Fruit fly (Drosophila melanogaster) whole organism, embryonic: Measurements from ENCODE around the gene CG32679.

Experiments
- ATbp ChIP-seq: fragments of 200-800 bp; sonication (Bioruptor generic); optimal IDR thresholded peaks from 2 replicates; lab custom pipeline; 2017; ENCODE audit warnings: missing biosample characterization, mild to moderate bottlenecking, missing genetic modification characterization, missing genetic modification reagents
- Atf-2 ChIP-seq: fragments of 200-800 bp; sonication (Bioruptor generic); optimal IDR thresholded peaks from 2 replicates; lab custom pipeline; 2016; ENCODE audit warnings: missing biosample characterization, missing genetic modification characterization
- Awh ChIP-seq: fragments of 200-800 bp; sonication (Bioruptor generic); IDR thresholded peaks from 2 replicates; pipeline ENCODE4, ENCODE4 v1.3.6; 2022; ENCODE audit warnings: missing biosample characterization, missing genetic modification characterization
- CG12391 ChIP-seq: fragments of 200-800 bp; sonication (Bioruptor generic); optimal IDR thresholded peaks from 3 replicates; lab custom pipeline; 2018; ENCODE audit warnings: missing biosample characterization, mild to moderate bottlenecking, missing genetic modification characterization, moderate library complexity
- CG13287 ChIP-seq: fragments of 200-800 bp; sonication (Bioruptor generic); IDR thresholded peaks from 2 replicates; pipeline ENCODE4 v1.3.6; 2022; ENCODE audit warnings: missing biosample characterization, missing genetic modification characterization; ENCODE audit not compliant: partially characterized antibody
- CG13775 ChIP-seq: fragments of 200-800 bp; sonication (Bioruptor generic); optimal IDR thresholded peaks from 3 replicates; lab custom pipeline; 2017; ENCODE audit warnings: missing biosample characterization, mild to moderate bottlenecking, missing genetic modification characterization
- CG14014 ChIP-seq: fragments of 200-800 bp; sonication (Bioruptor generic); IDR thresholded peaks from 2 replicates; pipeline ENCODE4 v1.3.6; 2022; ENCODE audit warnings: missing biosample characterization, missing genetic modification characterization
- CG16815 ChIP-seq: fragments of 200-800 bp; sonication (Bioruptor generic); optimal IDR thresholded peaks from 3 replicates; lab custom pipeline; 2017; ENCODE audit warnings: missing biosample characterization, mild to moderate bottlenecking, missing genetic modification characterization
- CG17829 ChIP-seq: fragments of 200-800 bp; optimal IDR thresholded peaks from 2 replicates; lab custom pipeline; 2019; ENCODE audit warnings: missing biosample characterization, mild to moderate bottlenecking, missing genetic modification characterization, moderate library complexity
- CG30403 ChIP-seq: fragments of 200-800 bp; sonication (Bioruptor generic); optimal IDR thresholded peaks from 3 replicates; lab custom pipeline; 2016; ENCODE audit warnings: missing biosample characterization, missing genetic modification characterization
- CG30431 ChIP-seq: fragments of 200-800 bp; sonication (Bioruptor generic); optimal IDR thresholded peaks from 2 replicates; lab custom pipeline; 2017; ENCODE audit warnings: missing biosample characterization, missing genetic modification characterization
- CG32532 ChIP-seq: fragments of 200-800 bp; sonication (Bioruptor generic); IDR thresholded peaks from 2 replicates; pipeline ENCODE4 v1.3.6; 2022; ENCODE audit warnings: missing biosample characterization, missing genetic modification characterization
- CG4282 ChIP-seq: fragments of 200-800 bp; sonication (Bioruptor generic); optimal IDR thresholded peaks from 2 replicates; lab custom pipeline; 2016; ENCODE audit warnings: missing biosample characterization, missing genetic modification characterization
- CG5245 ChIP-seq: fragments of 200-800 bp; sonication (Bioruptor generic); optimal IDR thresholded peaks from 3 replicates; lab custom pipeline; 2016; ENCODE audit warnings: missing biosample characterization, missing genetic modification characterization
- CG8281 ChIP-seq: fragments of 200-800 bp; sonication (Bioruptor generic); optimal IDR thresholded peaks from 2 replicates; lab custom pipeline; 2018; ENCODE audit warnings: missing biosample characterization, mild to moderate bottlenecking, missing genetic modification characterization, moderate library complexity
- CG8290 ChIP-seq, 3 experiments: fragments of 200-800 bp; sonication (Bioruptor generic); optimal IDR thresholded peaks; 2 replicates each; lab custom pipeline; 2016 to 2019; ENCODE audit warnings: missing biosample characterization in 3 of 3, missing genetic modification characterization in 3 of 3, mild to moderate bottlenecking in 2 of 3, moderate library complexity in 1 of 3
- Dbx ChIP-seq: fragments of 200-800 bp; sonication (Bioruptor generic); IDR thresholded peaks from 3 replicates; pipeline ENCODE4 v1.3.6; 2022; ENCODE audit warnings: missing biosample characterization, missing genetic modification characterization
- Dip3 ChIP-seq: fragments of 200-800 bp; sonication (Bioruptor generic); optimal IDR thresholded peaks from 3 replicates; lab custom pipeline; 2016; ENCODE audit warnings: missing biosample characterization, missing genetic modification characterization
- Fer1 ChIP-seq: fragments of 200-800 bp; sonication (Bioruptor generic); optimal IDR thresholded peaks from 2 replicates; lab custom pipeline; 2017; ENCODE audit warnings: missing biosample characterization, mild to moderate bottlenecking, missing genetic modification characterization
- H2.0 ChIP-seq: fragments of 200-800 bp; sonication (Bioruptor generic); IDR thresholded peaks from 2 replicates; pipeline ENCODE4 v1.3.6; 2022; ENCODE audit warnings: missing biosample characterization, missing genetic modification characterization
- HLH54F ChIP-seq: fragments of 200-800 bp; sonication (Bioruptor generic); optimal IDR thresholded peaks from 3 replicates; lab custom pipeline; 2016; ENCODE audit warnings: missing biosample characterization, missing genetic modification characterization
- Lhr ChIP-seq: fragments of 200-800 bp; sonication (Bioruptor generic); optimal IDR thresholded peaks from 3 replicates; lab custom pipeline; 2017; ENCODE audit warnings: mild to moderate bottlenecking, missing biosample characterization, missing genetic modification reagents, missing genetic modification characterization
- Nf-YB ChIP-seq: fragments of 200-800 bp; sonication (Bioruptor generic); optimal IDR thresholded peaks from 3 replicates; lab custom pipeline; 2019; ENCODE audit warnings: missing biosample characterization, mild to moderate bottlenecking, missing genetic modification characterization, moderate library complexity
- Sry-β ChIP-seq: fragments of 200-800 bp; sonication (Bioruptor generic); optimal IDR thresholded peaks from 2 replicates; lab custom pipeline; 2018; ENCODE audit warnings: missing biosample characterization, mild to moderate bottlenecking, missing genetic modification characterization, moderate library complexity
- Ssrp ChIP-seq: fragments of 200-800 bp; sonication (Bioruptor generic); optimal IDR thresholded peaks from 2 replicates; lab custom pipeline; 2018; ENCODE audit warnings: missing biosample characterization, mild to moderate bottlenecking, missing genetic modification characterization, moderate library complexity
- Trl ChIP-seq, 3 experiments: fragments of >200 bp in 2 of 3; fragments of 200-800 bp in 1 of 3; sonication (Bioruptor generic) in 1 of 3; optimal IDR thresholded peaks; 2 replicates in 1 of 3; 3 replicates in 2 of 3; lab custom pipeline; 2016 to 2017; ENCODE audit warnings: missing biosample characterization in 1 of 3, missing genetic modification characterization in 1 of 3
- YL-1 ChIP-seq: fragments of 200-800 bp; sonication (Bioruptor generic); optimal IDR thresholded peaks from 3 replicates; lab custom pipeline; 2017; ENCODE audit warnings: missing biosample characterization, mild to moderate bottlenecking, missing genetic modification characterization
- abd-A ChIP-seq: fragments of 200-800 bp; sonication (Bioruptor generic); optimal IDR thresholded peaks from 3 replicates; lab custom pipeline; 2019; ENCODE audit warnings: missing biosample characterization, mild to moderate bottlenecking, missing genetic modification characterization, moderate library complexity
- ac ChIP-seq: fragments of 200-800 bp; sonication (Bioruptor generic); optimal IDR thresholded peaks from 3 replicates; lab custom pipeline; 2017; ENCODE audit warnings: missing biosample characterization, mild to moderate bottlenecking, missing genetic modification characterization
- az2 ChIP-seq: fragments of 200-800 bp; sonication (Bioruptor generic); optimal IDR thresholded peaks from 3 replicates; lab custom pipeline; 2016; ENCODE audit warnings: missing biosample characterization, missing genetic modification characterization
- bowl ChIP-seq: fragments of 200-800 bp; sonication (Bioruptor generic); IDR thresholded peaks from 2 replicates; pipeline ENCODE4 v1.3.6; 2022; ENCODE audit warnings: missing biosample characterization, missing genetic modification characterization
- btn ChIP-seq: fragments of 200-800 bp; sonication (Bioruptor generic); optimal IDR thresholded peaks from 2 replicates; lab custom pipeline; 2016; ENCODE audit warnings: missing biosample characterization, missing genetic modification characterization
- cas ChIP-seq: fragments of 200-800 bp; sonication (Bioruptor generic); IDR thresholded peaks from 2 replicates; pipeline ENCODE4 v1.3.6; 2022; ENCODE audit warnings: missing biosample characterization, missing genetic modification characterization
- dimm ChIP-seq: fragments of 200-800 bp; sonication (Bioruptor generic); IDR thresholded peaks from 2 replicates; pipeline ENCODE4 v1.3.6; 2022; ENCODE audit warnings: missing biosample characterization, missing genetic modification characterization
- en ChIP-seq: fragments of 200-800 bp; sonication (Bioruptor generic); optimal IDR thresholded peaks from 2 replicates; lab custom pipeline; 2016; ENCODE audit warnings: missing biosample characterization, missing genetic modification characterization
- eve ChIP-seq, 2 experiments: fragments of >200 bp; optimal IDR thresholded peaks; 2 replicates each; lab custom pipeline; 2017; ENCODE audit warnings: missing biosample characterization in 2 of 2, missing genetic modification characterization in 2 of 2
- ftz-f1 ChIP-seq: fragments of 200-800 bp; sonication (Bioruptor generic); optimal IDR thresholded peaks from 2 replicates; lab custom pipeline; 2016; ENCODE audit warnings: missing biosample characterization, missing genetic modification characterization
- gcm2 ChIP-seq: fragments of 200-800 bp; sonication (Bioruptor generic); optimal IDR thresholded peaks from 2 replicates; lab custom pipeline; 2016; ENCODE audit warnings: missing biosample characterization, missing genetic modification characterization
- grau ChIP-seq: fragments of 200-800 bp; optimal IDR thresholded peaks from 3 replicates; lab custom pipeline; 2019; ENCODE audit warnings: missing biosample characterization, mild to moderate bottlenecking, missing genetic modification characterization, moderate library complexity
- gro ChIP-seq: fragments of 200-800 bp; sonication (Bioruptor generic); optimal IDR thresholded peaks from 2 replicates; lab custom pipeline; 2016; ENCODE audit warnings: missing biosample characterization, missing genetic modification characterization
- hbn ChIP-seq: fragments of 200-800 bp; sonication (Bioruptor generic); IDR thresholded peaks from 2 replicates; pipeline ENCODE4 v1.3.6; 2022; ENCODE audit warnings: missing biosample characterization, missing genetic modification characterization; ENCODE audit not compliant: partially characterized antibody
- ind ChIP-seq: fragments of 200-800 bp; sonication (Bioruptor generic); optimal IDR thresholded peaks from 3 replicates; lab custom pipeline; 2016; ENCODE audit warnings: missing biosample characterization, missing genetic modification characterization
- mld ChIP-seq: fragments of 200-800 bp; sonication (Bioruptor generic); IDR thresholded peaks from 3 replicates; pipeline ENCODE4 v1.3.6; 2022; ENCODE audit warnings: missing biosample characterization, missing genetic modification characterization; ENCODE audit not compliant: partially characterized antibody
- pan ChIP-seq, 4 experiments: fragments of >200 bp in 3 of 4; fragments of 200-800 bp in 1 of 4; sonication (Bioruptor generic) in 1 of 4; optimal IDR thresholded peaks in 3 of 4; IDR thresholded peaks in 1 of 4; 2 replicates each; pipeline versions ENCODE4 v1.3.6 to Lab custom; 2017 to 2022; ENCODE audit warnings: missing biosample characterization in 2 of 4, missing genetic modification characterization in 2 of 4, mixed read lengths in 1 of 4
- pho ChIP-seq: fragments of 200-800 bp; sonication (Bioruptor generic); optimal IDR thresholded peaks from 2 replicates; lab custom pipeline; 2016; ENCODE audit warnings: missing biosample characterization, missing genetic modification characterization
- psq ChIP-seq: fragments of 200-800 bp; sonication (Bioruptor generic); optimal IDR thresholded peaks from 2 replicates; lab custom pipeline; 2017; ENCODE audit warnings: missing biosample characterization, missing genetic modification characterization
- slbo ChIP-seq: fragments of 200-800 bp; sonication (Bioruptor generic); IDR thresholded peaks from 2 replicates; pipeline ENCODE4 v1.3.6; 2022; ENCODE audit warnings: missing biosample characterization, missing genetic modification characterization
- so ChIP-seq: fragments of 200-800 bp; sonication (Bioruptor generic); IDR thresholded peaks from 3 replicates; pipeline ENCODE4 v1.3.6; 2022; ENCODE audit warnings: missing biosample characterization, missing genetic modification characterization
- tap ChIP-seq: fragments of 200-800 bp; optimal IDR thresholded peaks from 3 replicates; lab custom pipeline; 2019; ENCODE audit warnings: missing biosample characterization, mild to moderate bottlenecking, missing genetic modification characterization, moderate library complexity

The CG32679 gene

DNA sequence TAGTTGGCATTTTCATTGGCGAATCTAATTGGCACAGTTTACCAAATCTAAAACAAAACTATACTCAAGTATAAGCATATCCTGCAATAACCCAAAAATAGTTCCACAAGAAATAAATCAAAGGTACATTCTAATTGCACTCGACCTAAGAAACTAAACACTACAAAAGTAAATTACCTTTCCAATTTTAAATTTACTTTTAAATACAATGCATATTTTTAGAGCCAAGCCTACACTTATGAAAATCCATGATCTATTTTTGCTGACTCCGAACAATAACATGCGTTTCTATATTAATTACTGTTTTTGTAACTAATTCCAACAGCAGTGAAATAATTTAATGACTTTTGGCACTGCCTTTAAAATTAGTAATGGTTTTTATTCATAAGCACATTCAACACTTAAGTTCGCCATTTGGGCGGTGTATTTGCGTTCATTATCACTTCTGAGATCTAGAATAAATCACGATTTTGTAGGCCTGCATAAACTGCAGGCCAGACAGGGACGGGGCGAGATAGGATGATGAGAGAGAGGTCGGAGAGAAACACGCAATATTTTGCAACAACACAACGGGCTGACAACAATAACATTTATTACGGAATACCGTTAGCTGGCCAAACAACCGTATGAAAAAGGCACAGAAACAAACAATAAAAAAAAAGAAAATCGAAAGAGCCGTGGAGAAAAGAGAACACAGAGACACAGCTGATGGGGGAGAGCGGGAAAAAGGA, 42.3 kb downstream of the CG32679 start (continued):
- TF ChIP-seq cas (GFP tag; lab: Robert Waterston, UW), result no peak
- TF ChIP-seq Awh (GFP tag; lab: Robert Waterston, UW), result no peak
- no peak for TF ChIP-seq mld (GFP tag; lab: Robert Waterston, UW)
- no peak for TF ChIP-seq CG5245 (GFP tag; lab: Kevin White, UChicago)
- no peak for TF ChIP-seq hbn (GFP tag; lab: Robert Waterston, UW)
- TF ChIP-seq CG14014 (GFP tag; lab: Robert Waterston, UW), result no peak
- TF ChIP-seq CG16815 (GFP tag; lab: Kevin White, UChicago), result peak; percentile 8
- TF ChIP-seq Fer1 (GFP tag; lab: Kevin White, UChicago), result no peak
- no peak for TF ChIP-seq pho (GFP tag; lab: Kevin White, UChicago)
- TF ChIP-seq CG17829 (tag; lab: Kevin White, UChicago), result no peak
- no peak for TF ChIP-seq tap (tag; lab: Kevin White, UChicago)
- peak; percentile 44 for TF ChIP-seq CG13775 (GFP tag; lab: Kevin White, UChicago)
- no peak for TF ChIP-seq CG30431 (GFP tag; lab: Kevin White, UChicago)
- no peak for TF ChIP-seq Lhr
- no peak for TF ChIP-seq psq (GFP tag; lab: Kevin White, UChicago)
- TF ChIP-seq grau (tag; lab: Kevin White, UChicago), result peak; percentile 6
- no peak for TF ChIP-seq gcm2 (GFP tag; lab: Kevin White, UChicago)
- TF ChIP-seq CG4282, result no peak
- TF ChIP-seq YL-1 (GFP tag; lab: Kevin White, UChicago), result no peak
- no peak for TF ChIP-seq pan (optimal IDR thresholded peaks at IDR 0.05; lab: Kevin White, UChicago)
- no peak for TF ChIP-seq pan (GFP tag; optimal IDR thresholded peaks at IDR 0.05 in 1 of 2, IDR thresholded peaks at IDR 0.05 in 1 of 2)
- TF ChIP-seq ac (GFP tag; lab: Kevin White, UChicago), result no peak
- TF ChIP-seq CG30403 (GFP tag; lab: Kevin White, UChicago), result peak; percentile 46
- TF ChIP-seq slbo (GFP tag; lab: Robert Waterston, UW), result no peak
- no peak for TF ChIP-seq ftz-f1 (GFP tag; lab: Kevin White, UChicago)
- TF ChIP-seq Ssrp (tag; lab: Kevin White, UChicago), result peak; percentile 12
- TF ChIP-seq CG32532 (GFP tag; lab: Robert Waterston, UW), result no peak
- TF ChIP-seq bowl, result no peak
- peak; percentile 5 for TF ChIP-seq az2 (GFP tag; lab: Kevin White, UChicago)
- peak in 1 of 2 experiments; percentile 72 for TF ChIP-seq Trl (optimal IDR thresholded peaks at IDR 0.05; lab: Kevin White, UChicago)
- TF ChIP-seq Trl (GFP tag; optimal IDR thresholded peaks at IDR 0.05; lab: Kevin White, UChicago), result no peak
- TF ChIP-seq dimm, result no peak
- TF ChIP-seq abd-A (tag; lab: Kevin White, UChicago), result peak; percentile 14
- no peak for TF ChIP-seq btn
- TF ChIP-seq gro (GFP tag; lab: Kevin White, UChicago), result no peak
- no peak for TF ChIP-seq so (GFP tag; lab: Robert Waterston, UW)
- no peak for TF ChIP-seq CG13287
- no peak for TF ChIP-seq Nf-YB (GFP tag; lab: Kevin White, UChicago)
- no peak for TF ChIP-seq eve (GFP tag; optimal IDR thresholded peaks at IDR 0.05; lab: Kevin White, UChicago)
- TF ChIP-seq CG8281 (tag; lab: Kevin White, UChicago), result no peak
- TF ChIP-seq Sry-β (GFP tag; lab: Kevin White, UChicago), result no peak
- no peak for TF ChIP-seq H2.0 (GFP tag; lab: Robert Waterston, UW)
- no peak for TF ChIP-seq ATbp (GFP tag; lab: Kevin White, UChicago)
- no peak for TF ChIP-seq en (GFP tag; lab: Kevin White, UChicago)
- no peak for TF ChIP-seq CG8290 (GFP tag; optimal IDR thresholded peaks at IDR 0.05; lab: Kevin White, UChicago)
- TF ChIP-seq CG8290 (tag; optimal IDR thresholded peaks at IDR 0.05; lab: Kevin White, UChicago), result no peak
- no peak for TF ChIP-seq Dbx (GFP tag; lab: Robert Waterston, UW)
- no peak for TF ChIP-seq Atf-2 (GFP tag; lab: Kevin White, UChicago)
- no peak for TF ChIP-seq HLH54F (GFP tag; lab: Kevin White, UChicago)
- TF ChIP-seq CG12391 (tag; lab: Kevin White, UChicago), result peak; percentile 31
- no peak for TF ChIP-seq ind (GFP tag; lab: Kevin White, UChicago)
- peak; percentile 5 for TF ChIP-seq Dip3 (GFP tag; lab: Kevin White, UChicago)
